Fruit fly (Drosophila melanogaster) whole organism, embryonic: ENCODE results near the gene sif.

ENCODE experiments used
- ATbp ChIP-seq: fragments of 200-800 bp; sonication (Bioruptor generic); optimal IDR thresholded peaks from 2 replicates; lab custom pipeline; 2017; ENCODE audit warnings: missing biosample characterization, mild to moderate bottlenecking, missing genetic modification characterization, missing genetic modification reagents
- Ada2b ChIP-seq: fragments of 200-800 bp; sonication (Bioruptor generic); IDR thresholded peaks from 2 replicates; pipeline ENCODE4 v1.3.6; 2022; ENCODE audit warnings: missing biosample characterization, missing genetic modification characterization
- Asciz ChIP-seq: fragments of 200-800 bp; sonication (Bioruptor generic); optimal IDR thresholded peaks from 2 replicates; lab custom pipeline; 2017; ENCODE audit warnings: missing biosample characterization, mild to moderate bottlenecking, missing genetic modification characterization, missing genetic modification reagents
- CG10366 ChIP-seq: fragments of 200-800 bp; sonication (Bioruptor generic); IDR thresholded peaks from 2 replicates; pipeline ENCODE4 v1.3.6; 2022; ENCODE audit warnings: missing biosample characterization, missing genetic modification characterization
- CG10979 ChIP-seq: fragments of 200-800 bp; sonication (Bioruptor generic); optimal IDR thresholded peaks from 2 replicates; lab custom pipeline; 2018; ENCODE audit warnings: missing biosample characterization, mild to moderate bottlenecking, missing genetic modification characterization, moderate library complexity
- CG11398 ChIP-seq: fragments of 200-800 bp; sonication (Bioruptor generic); optimal IDR thresholded peaks from 2 replicates; lab custom pipeline; 2016; ENCODE audit warnings: missing biosample characterization, missing genetic modification characterization
- CG13894 ChIP-seq: fragments of 200-800 bp; sonication (Bioruptor generic); optimal IDR thresholded peaks from 3 replicates; lab custom pipeline; 2018; ENCODE audit warnings: missing biosample characterization, mild to moderate bottlenecking, missing genetic modification characterization, moderate library complexity
- CG14667 ChIP-seq: fragments of 200-800 bp; sonication (Bioruptor generic); IDR thresholded peaks from 2 replicates; pipeline ENCODE4 v1.3.6; 2022; ENCODE audit warnings: missing biosample characterization, missing genetic modification characterization
- CG16815 ChIP-seq: fragments of 200-800 bp; sonication (Bioruptor generic); optimal IDR thresholded peaks from 3 replicates; lab custom pipeline; 2017; ENCODE audit warnings: missing biosample characterization, mild to moderate bottlenecking, missing genetic modification characterization
- CG17802 ChIP-seq: fragments of 200-800 bp; sonication (Bioruptor generic); optimal IDR thresholded peaks from 2 replicates; lab custom pipeline; 2018; ENCODE audit warnings: missing biosample characterization, mild to moderate bottlenecking, missing genetic modification characterization, moderate library complexity
- CG3163 ChIP-seq: fragments of 200-800 bp; sonication (Bioruptor generic); optimal IDR thresholded peaks from 3 replicates; lab custom pipeline; 2016; ENCODE audit warnings: missing biosample characterization, missing genetic modification characterization
- CG43689 ChIP-seq: fragments of 200-800 bp; sonication (Bioruptor generic); IDR thresholded peaks from 2 replicates; pipeline ENCODE4 v1.3.6; 2022; ENCODE audit warnings: missing biosample characterization, missing genetic modification characterization
- CG4854 ChIP-seq: fragments of 200-800 bp; sonication (Bioruptor generic); optimal IDR thresholded peaks from 2 replicates; lab custom pipeline; 2016; ENCODE audit warnings: missing biosample characterization, missing genetic modification characterization, inconsistent platforms
- CG5245 ChIP-seq: fragments of 200-800 bp; sonication (Bioruptor generic); optimal IDR thresholded peaks from 3 replicates; lab custom pipeline; 2016; ENCODE audit warnings: missing biosample characterization, missing genetic modification characterization
- CG6689 ChIP-seq: fragments of 200-800 bp; sonication (Bioruptor generic); IDR thresholded peaks from 2 replicates; pipeline ENCODE4 v1.3.6; 2022; ENCODE audit warnings: missing biosample characterization, missing genetic modification characterization
- CkIIα-i1 ChIP-seq: fragments of 200-800 bp; sonication (Bioruptor generic); IDR thresholded peaks from 2 replicates; pipeline ENCODE4 v1.3.6; 2022; ENCODE audit warnings: missing biosample characterization, missing genetic modification characterization
- CrebB ChIP-seq: fragments of 200-800 bp; sonication (Bioruptor generic); optimal IDR thresholded peaks from 3 replicates; lab custom pipeline; 2018; ENCODE audit warnings: missing biosample characterization, mild to moderate bottlenecking, missing genetic modification characterization
- D19A ChIP-seq: fragments of 200-800 bp; optimal IDR thresholded peaks from 3 replicates; lab custom pipeline; 2019; ENCODE audit warnings: missing biosample characterization, mild to moderate bottlenecking, missing genetic modification characterization, moderate library complexity
- D19B ChIP-seq: fragments of 200-800 bp; sonication (Bioruptor generic); optimal IDR thresholded peaks from 2 replicates; lab custom pipeline; 2017; ENCODE audit warnings: missing biosample characterization, mild to moderate bottlenecking, missing genetic modification characterization
- Dad ChIP-seq: fragments of 200-800 bp; sonication (Bioruptor generic); optimal IDR thresholded peaks from 3 replicates; lab custom pipeline; 2016; ENCODE audit warnings: missing biosample characterization, missing genetic modification characterization
- Dfd ChIP-seq, 2 experiments: fragments of >200 bp; optimal IDR thresholded peaks; 2 replicates each; lab custom pipeline; 2017; ENCODE audit warnings: missing biosample characterization in 2 of 2, missing genetic modification characterization in 2 of 2
- Dp ChIP-seq: fragments of 200-800 bp; sonication (Bioruptor generic); optimal IDR thresholded peaks from 2 replicates; lab custom pipeline; 2018; ENCODE audit warnings: missing biosample characterization, mild to moderate bottlenecking, missing genetic modification characterization, moderate library complexity
- HLH54F ChIP-seq: fragments of 200-800 bp; sonication (Bioruptor generic); optimal IDR thresholded peaks from 3 replicates; lab custom pipeline; 2016; ENCODE audit warnings: missing biosample characterization, missing genetic modification characterization
- Hr3 ChIP-seq: fragments of 200-800 bp; sonication (Bioruptor generic); optimal IDR thresholded peaks from 3 replicates; lab custom pipeline; 2016; ENCODE audit warnings: missing biosample characterization, missing genetic modification characterization
- MESR4 ChIP-seq: fragments of 200-800 bp; sonication (Bioruptor generic); optimal IDR thresholded peaks from 2 replicates; lab custom pipeline; 2018; ENCODE audit warnings: missing biosample characterization, mild to moderate bottlenecking, missing genetic modification characterization, moderate library complexity
- Meics ChIP-seq: fragments of 200-800 bp; sonication (Bioruptor generic); optimal IDR thresholded peaks from 2 replicates; lab custom pipeline; 2017; ENCODE audit warnings: missing biosample characterization, mild to moderate bottlenecking, missing genetic modification characterization
- NC2α ChIP-seq: fragments of 200-800 bp; sonication (Bioruptor generic); optimal IDR thresholded peaks from 2 replicates; lab custom pipeline; 2016; ENCODE audit warnings: missing biosample characterization, missing genetic modification characterization
- Ravus ChIP-seq: fragments of 200-800 bp; sonication (Bioruptor generic); IDR thresholded peaks from 2 replicates; pipeline ENCODE4 v1.3.6; 2022; ENCODE audit warnings: missing biosample characterization, missing genetic modification characterization
- Side ChIP-seq: fragments of 200-800 bp; sonication (Bioruptor generic); optimal IDR thresholded peaks from 2 replicates; lab custom pipeline; 2016; ENCODE audit warnings: missing biosample characterization, missing genetic modification characterization
- Taf1 ChIP-seq: fragments of 200-800 bp; sonication (Bioruptor generic); IDR thresholded peaks from 2 replicates; pipeline ENCODE4 v1.3.6; 2022; ENCODE audit warnings: missing biosample characterization, missing genetic modification characterization
- YL-1 ChIP-seq: fragments of 200-800 bp; sonication (Bioruptor generic); optimal IDR thresholded peaks from 3 replicates; lab custom pipeline; 2017; ENCODE audit warnings: missing biosample characterization, mild to moderate bottlenecking, missing genetic modification characterization
- ap ChIP-seq: fragments of 200-800 bp; sonication (Bioruptor generic); IDR thresholded peaks from 2 replicates; pipeline ENCODE4 v1.3.6; 2022; ENCODE audit warnings: missing biosample characterization, missing genetic modification characterization
- ash1 ChIP-seq: fragments of 200-800 bp; sonication (Bioruptor generic); optimal IDR thresholded peaks from 2 replicates; lab custom pipeline; 2018; ENCODE audit warnings: missing biosample characterization, mild to moderate bottlenecking, missing genetic modification characterization
- bigmax ChIP-seq: fragments of 200-800 bp; sonication (Bioruptor generic); optimal IDR thresholded peaks from 2 replicates; lab custom pipeline; 2018; ENCODE audit warnings: missing biosample characterization, mild to moderate bottlenecking, missing genetic modification characterization
- bsh ChIP-seq, 2 experiments: fragments of 200-800 bp; sonication (Bioruptor generic); optimal IDR thresholded peaks; 2 replicates each; lab custom pipeline; 2017 to 2018; ENCODE audit warnings: mild to moderate bottlenecking in 2 of 2, missing biosample characterization in 2 of 2, missing genetic modification characterization in 2 of 2, moderate library complexity in 1 of 2
- caup ChIP-seq: fragments of 200-800 bp; sonication (Bioruptor generic); optimal IDR thresholded peaks from 3 replicates; lab custom pipeline; 2017; ENCODE audit warnings: missing biosample characterization, mild to moderate bottlenecking, missing genetic modification characterization, moderate library complexity; ENCODE audit not compliant: severe bottlenecking
- chinmo ChIP-seq: fragments of 200-800 bp; sonication (Bioruptor generic); IDR thresholded peaks from 4 replicates; pipeline ENCODE4 v1.3.6; 2022; ENCODE audit warnings: missing biosample characterization, missing genetic modification characterization; ENCODE audit not compliant: partially characterized antibody
- croc ChIP-seq: fragments of 200-800 bp; sonication (Bioruptor generic); conservative IDR thresholded peaks from 3 replicates; pipeline ENCODE4 v1.3.6; 2022; ENCODE audit warnings: missing biosample characterization, missing genetic modification characterization
- emc ChIP-seq: fragments of 200-800 bp; sonication (Bioruptor generic); optimal IDR thresholded peaks from 2 replicates; lab custom pipeline; 2016; ENCODE audit warnings: missing biosample characterization, missing genetic modification characterization
- hbn ChIP-seq: fragments of 200-800 bp; sonication (Bioruptor generic); IDR thresholded peaks from 2 replicates; pipeline ENCODE4 v1.3.6; 2022; ENCODE audit warnings: missing biosample characterization, missing genetic modification characterization; ENCODE audit not compliant: partially characterized antibody
- jigr1 ChIP-seq: fragments of 200-800 bp; sonication (Bioruptor generic); IDR thresholded peaks from 3 replicates; pipeline ENCODE4 v1.3.6; 2022; ENCODE audit warnings: missing biosample characterization, missing genetic modification characterization
- nom ChIP-seq: fragments of 200-800 bp; sonication (Bioruptor generic); optimal IDR thresholded peaks from 2 replicates; lab custom pipeline; 2017; ENCODE audit warnings: missing biosample characterization, missing genetic modification characterization, mild to moderate bottlenecking, moderate library complexity, missing genetic modification reagents
- row ChIP-seq: fragments of 200-800 bp; sonication (Bioruptor generic); IDR thresholded peaks from 3 replicates; pipeline ENCODE4 v1.3.6; 2022; ENCODE audit warnings: missing biosample characterization, missing genetic modification characterization
- scrt ChIP-seq: fragments of 200-800 bp; sonication (Bioruptor generic); optimal IDR thresholded peaks from 2 replicates; lab custom pipeline; 2018; ENCODE audit warnings: missing biosample characterization, mild to moderate bottlenecking, missing genetic modification characterization, moderate library complexity
- sima ChIP-seq: fragments of 200-800 bp; sonication (Bioruptor generic); optimal IDR thresholded peaks from 2 replicates; lab custom pipeline; 2016; ENCODE audit warnings: missing biosample characterization, missing genetic modification characterization
- sisA ChIP-seq: fragments of 200-800 bp; sonication (Bioruptor generic); IDR thresholded peaks from 2 replicates; pipeline ENCODE4 v1.3.6; 2022; ENCODE audit warnings: missing biosample characterization, missing genetic modification characterization
- sna ChIP-seq: fragments of 200-800 bp; sonication (Bioruptor generic); IDR thresholded peaks from 2 replicates; pipeline ENCODE4 v1.3.6; 2022; ENCODE audit warnings: missing biosample characterization, missing genetic modification characterization; ENCODE audit not compliant: partially characterized antibody
- tio ChIP-seq: fragments of 200-800 bp; sonication (Bioruptor generic); optimal IDR thresholded peaks from 2 replicates; lab custom pipeline; 2017; ENCODE audit warnings: missing biosample characterization, missing genetic modification characterization, inconsistent platforms
- ttk ChIP-seq: fragments of 200-800 bp; sonication (Bioruptor generic); IDR thresholded peaks from 2 replicates; pipeline ENCODE4 v2.1.2; 2022; ENCODE audit warnings: missing biosample characterization, missing genetic modification characterization
- yki ChIP-seq: fragments of >200 bp; optimal IDR thresholded peaks from 3 replicates; lab custom pipeline; 2018
- zen ChIP-seq: fragments of 200-800 bp; sonication (Bioruptor generic); optimal IDR thresholded peaks from 3 replicates; lab custom pipeline; 2018; ENCODE audit warnings: missing biosample characterization, mild to moderate bottlenecking, missing genetic modification characterization, moderate library complexity

Gene sif

DNA sequence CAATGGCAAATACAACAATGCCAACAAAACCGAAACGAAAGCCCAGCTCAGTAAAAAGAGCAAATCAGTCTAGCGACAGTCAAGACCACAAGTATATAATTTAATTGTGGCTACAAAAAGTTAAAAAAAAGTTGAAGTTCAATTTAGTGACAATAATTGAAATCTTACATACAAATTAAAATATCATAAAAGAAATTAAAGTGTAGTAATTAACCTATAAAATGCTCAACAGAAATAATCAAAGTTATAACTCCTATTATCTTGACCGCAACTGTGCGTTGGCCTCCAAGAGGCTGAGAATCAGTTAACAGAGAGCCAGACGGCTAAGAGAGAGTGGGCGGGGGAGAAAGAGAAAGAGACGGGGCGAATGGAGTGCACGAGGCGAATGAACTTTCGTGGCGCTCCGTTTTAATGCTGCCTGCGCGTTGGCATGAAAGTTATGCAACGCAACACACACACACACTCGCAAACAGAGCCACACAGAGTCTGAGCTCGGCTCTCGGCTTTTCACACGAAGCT, 45.9 kb upstream of the sif start (continued):
- TF ChIP-seq YL-1 (GFP tag; lab: Kevin White, UChicago) (peak; percentile 2), MESR4 (no peak), CkIIα-i1 (GFP tag; lab: Robert Waterston, UW) (no peak), HLH54F (GFP tag; lab: Kevin White, UChicago) (no peak), ATbp (GFP tag; lab: Kevin White, UChicago) (peak; percentile 82), CG14667 (GFP tag; lab: Robert Waterston, UW) (peak; percentile 45), sisA (GFP tag; lab: Robert Waterston, UW) (peak; percentile 62), tio (peak; percentile 68), hbn (no peak), croc (GFP tag; lab: Robert Waterston, UW) (peak; percentile 78), D19B (no peak), caup (GFP tag; lab: Kevin White, UChicago) (peak; percentile 44), scrt (GFP tag; lab: Kevin White, UChicago) (peak; percentile 67), chinmo (GFP tag; lab: Robert Waterston, UW) (0 out of 4 replicates have a peak, but pooled peaks have one; percentile 67), CG4854 (GFP tag; lab: Kevin White, UChicago) (peak; percentile 49), jigr1 (GFP tag; lab: Robert Waterston, UW) (no peak), zen (peak; percentile 52), CG10366 (GFP tag; lab: Robert Waterston, UW) (peak; percentile 69), ash1 (GFP tag; lab: Kevin White, UChicago) (no peak), Asciz (GFP tag; lab: Kevin White, UChicago) (peak; percentile 83), nom (GFP tag; lab: Kevin White, UChicago) (no peak), Dfd (GFP tag; optimal IDR thresholded peaks at IDR 0.05; lab: Kevin White, UChicago) (no peak), CG3163 (GFP tag; lab: Kevin White, UChicago) (peak; percentile 68), CG43689 (GFP tag; lab: Robert Waterston, UW) (peak; percentile 30; the same call in 1 of the 2 replicates), sna (GFP tag; lab: Robert Waterston, UW) (no peak), CG5245 (peak; percentile 61), yki (no peak), Ada2b (GFP tag; lab: Robert Waterston, UW) (peak; percentile 77), row (GFP tag; lab: Robert Waterston, UW) (peak; percentile 84), bsh (GFP tag; optimal IDR thresholded peaks at IDR 0.05; lab: Kevin White, UChicago) (peak; percentile 84 to 95), Side (GFP tag; lab: Kevin White, UChicago) (peak; percentile 38), Ravus (GFP tag; lab: Robert Waterston, UW) (peak; percentile 7; the same call in 1 of the 2 replicates), CG17802 (tag; lab: Kevin White, UChicago) (peak; percentile 45), CG6689 (GFP tag; lab: Robert Waterston, UW) (peak; percentile 83), Dad (peak; percentile 41), Taf1 (GFP tag; lab: Robert Waterston, UW) (no peak), sima (no peak), CG10979 (tag; lab: Kevin White, UChicago) (peak; percentile 94), CrebB (tag; lab: Kevin White, UChicago) (peak; percentile 76), Dp (GFP tag; lab: Kevin White, UChicago) (no peak), ttk (peak; percentile 74), D19A (peak; percentile 88), ap (GFP tag; lab: Robert Waterston, UW) (peak; percentile 60; the same call in 1 of the 2 replicates), NC2α (GFP tag; lab: Kevin White, UChicago) (peak; percentile 17), bigmax (GFP tag; lab: Kevin White, UChicago) (no peak), CG16815 (GFP tag; lab: Kevin White, UChicago) (peak; percentile 49), Hr3 (GFP tag; lab: Kevin White, UChicago) (peak; percentile 75), Meics (GFP tag; lab: Kevin White, UChicago) (peak; percentile 60), emc (no peak), CG13894 (no peak), CG11398 (GFP tag; lab: Kevin White, UChicago) (no peak)
